Worm (Caenorhabditis elegans) whole organism, L4 larva: ENCODE measurements around the gene cyp-43A1.

Experiments
- D1046.2 ChIP-seq: fragments of 200-800 bp; sonication (Bioruptor generic); IDR thresholded peaks from 2 replicates; pipeline ENCODE4 v1.3.6; 2022; ENCODE audit warnings: missing genetic modification characterization, missing compliant biosample characterization
- F44E2.7 ChIP-seq: fragments of 200-800 bp; sonication (Bioruptor generic); IDR thresholded peaks from 2 replicates; pipeline ENCODE4 v2.1.2; 2022; ENCODE audit warnings: missing genetic modification characterization, missing compliant biosample characterization
- F49E8.2 ChIP-seq: sonication (generic microtip); optimal IDR thresholded peaks from 2 replicates; lab custom pipeline; 2016; ENCODE audit warnings: missing compliant biosample characterization, mild to moderate bottlenecking, missing genetic modification characterization, borderline replicate concordance
- Y5F2A.4 ChIP-seq: fragments of 200-800 bp; sonication (Bioruptor generic); optimal IDR thresholded peaks from 2 replicates; lab custom pipeline; 2018; ENCODE audit warnings: mild to moderate bottlenecking, missing genetic modification characterization, missing compliant biosample characterization
- Y75B8A.6 ChIP-seq: fragments of 200-800 bp; sonication (Bioruptor generic); IDR thresholded peaks from 2 replicates; pipeline ENCODE4 v1.3.6; 2022; ENCODE audit warnings: missing genetic modification reagents, missing genetic modification characterization, missing compliant biosample characterization
- ZK546.5 ChIP-seq, 2 experiments: sonication (generic microtip); optimal IDR thresholded peaks; 2 replicates each; lab custom pipeline; 2017; ENCODE audit warnings: missing biosample characterization in 2 of 2, missing genetic modification characterization in 2 of 2
- arid-1 ChIP-seq: fragments of 200-800 bp; sonication (Bioruptor generic); conservative IDR thresholded peaks from 2 replicates; pipeline ENCODE4 v1.3.6; 2022; ENCODE audit warnings: missing genetic modification reagents, missing genetic modification characterization, missing compliant biosample characterization
- attf-4 ChIP-seq: sonication (generic microtip); optimal IDR thresholded peaks from 3 replicates; lab custom pipeline; 2017; ENCODE audit warnings: missing biosample characterization, missing genetic modification characterization
- ceh-44 ChIP-seq: fragments of 200-800 bp; sonication (Bioruptor generic); IDR thresholded peaks from 2 replicates; pipeline ENCODE4 v1.3.6; 2022; ENCODE audit warnings: missing genetic modification reagents, missing genetic modification characterization, missing compliant biosample characterization
- cey-2 ChIP-seq: sonication (generic microtip); optimal IDR thresholded peaks from 3 replicates; lab custom pipeline; 2017; ENCODE audit warnings: missing genetic modification characterization, mild to moderate bottlenecking, missing compliant biosample characterization, antibody characterized with exemption, borderline replicate concordance; ENCODE audit not compliant: insufficient read depth
- ctbp-1 ChIP-seq: fragments of 200-800 bp; sonication (Bioruptor generic); IDR thresholded peaks from 2 replicates; pipeline ENCODE4 v1.3.6; 2022; ENCODE audit warnings: missing genetic modification reagents, missing genetic modification characterization, missing compliant biosample characterization
- daf-16 ChIP-seq, 3 experiments: sonication (generic microtip); optimal IDR thresholded peaks; 2 replicates each; lab custom pipeline; 2016 to 2017; ENCODE audit warnings: missing genetic modification characterization in 3 of 3, missing genetic modification reagents in 3 of 3, mild to moderate bottlenecking in 2 of 3, missing compliant biosample characterization in 2 of 3, missing biosample characterization in 1 of 3, moderate library complexity in 1 of 3
- daf-19 ChIP-seq: fragments of 200-800 bp; sonication (Bioruptor generic); conservative IDR thresholded peaks from 2 replicates; pipeline ENCODE4 v1.3.6; 2022; ENCODE audit warnings: missing genetic modification characterization, missing compliant biosample characterization
- daf-8 ChIP-seq: fragments of 200-800 bp; sonication (Bioruptor generic); IDR thresholded peaks from 2 replicates; pipeline ENCODE4 v1.3.6; 2022; ENCODE audit warnings: missing genetic modification characterization, missing compliant biosample characterization
- dmd-6 ChIP-seq: fragments of 200-800 bp; sonication (Bioruptor generic); IDR thresholded peaks from 2 replicates; pipeline ENCODE4 v1.3.6; 2022; ENCODE audit warnings: missing genetic modification reagents, missing genetic modification characterization, missing compliant biosample characterization
- dmd-8 ChIP-seq: fragments of 200-800 bp; sonication (Bioruptor generic); IDR thresholded peaks from 2 replicates; pipeline ENCODE4 v1.3.6; 2022; ENCODE audit warnings: missing genetic modification characterization, missing compliant biosample characterization
- dpl-1 ChIP-seq: fragments of 150-350 bp; optimal IDR thresholded peaks from 2 replicates; lab custom pipeline; 2014; ENCODE audit warnings: missing biosample characterization, missing genetic modification reagents, missing genetic modification characterization
- dve-1 ChIP-seq: sonication (generic microtip); optimal IDR thresholded peaks from 2 replicates; lab custom pipeline; 2017; ENCODE audit warnings: antibody characterized with exemption, mild to moderate bottlenecking, missing genetic modification characterization, missing compliant biosample characterization; ENCODE audit not compliant: insufficient read depth
- fkh-10 ChIP-seq: fragments of 150-350 bp; optimal IDR thresholded peaks from 2 replicates; lab custom pipeline; 2014; ENCODE audit warnings: missing biosample characterization, missing genetic modification reagents, missing genetic modification characterization
- jun-1 ChIP-seq: fragments of 150-350 bp; optimal IDR thresholded peaks from 2 replicates; lab custom pipeline; 2014; ENCODE audit warnings: missing biosample characterization, missing genetic modification reagents, missing genetic modification characterization
- lim-7 ChIP-seq: fragments of 200-800 bp; sonication (Bioruptor generic); IDR thresholded peaks from 2 replicates; pipeline ENCODE4 v1.3.6; 2022; ENCODE audit warnings: missing genetic modification characterization, missing compliant biosample characterization
- lin-13 ChIP-seq: fragments of 150-350 bp; optimal IDR thresholded peaks from 2 replicates; lab custom pipeline; 2014; ENCODE audit warnings: missing biosample characterization, missing genetic modification reagents, missing genetic modification characterization
- lin-15B ChIP-seq: fragments of 150-350 bp; sonication (generic microtip); optimal IDR thresholded peaks from 3 replicates; lab custom pipeline; 2014; ENCODE audit warnings: missing biosample characterization, missing genetic modification characterization
- lin-29 ChIP-seq: fragments of 200-800 bp; sonication (Bioruptor generic); IDR thresholded peaks from 2 replicates; pipeline ENCODE4 v1.3.6; 2022; ENCODE audit warnings: missing genetic modification reagents, missing genetic modification characterization, missing compliant biosample characterization
- lin-38 ChIP-seq: fragments of 200-800 bp; sonication (Bioruptor generic); IDR thresholded peaks from 2 replicates; pipeline ENCODE4 v1.3.6; 2022; ENCODE audit warnings: missing genetic modification reagents, missing genetic modification characterization, missing compliant biosample characterization
- lir-3 ChIP-seq: sonication (generic microtip); optimal IDR thresholded peaks from 2 replicates; lab custom pipeline; 2016; ENCODE audit warnings: mild to moderate bottlenecking, missing genetic modification characterization, missing compliant biosample characterization
- madf-9 ChIP-seq: fragments of 200-800 bp; sonication (Bioruptor generic); conservative IDR thresholded peaks from 2 replicates; pipeline ENCODE4 v1.3.6; 2022; ENCODE audit warnings: missing genetic modification reagents, missing genetic modification characterization, missing compliant biosample characterization
- mdl-1 ChIP-seq, 2 experiments: fragments of 150-350 bp in 1 of 2; sonication (generic microtip) in 1 of 2; optimal IDR thresholded peaks; 2 replicates each; lab custom pipeline; 2014 to 2017; ENCODE audit warnings: missing biosample characterization in 2 of 2, missing genetic modification characterization in 2 of 2
- mdt-29 ChIP-seq: fragments of 200-800 bp; sonication (Bioruptor generic); IDR thresholded peaks from 2 replicates; pipeline ENCODE4 v1.3.6; 2022; ENCODE audit warnings: missing genetic modification reagents, missing genetic modification characterization, missing compliant biosample characterization
- mep-1 ChIP-seq: fragments of 150-350 bp; sonication (generic microtip); optimal IDR thresholded peaks from 3 replicates; lab custom pipeline; 2014; ENCODE audit warnings: missing biosample characterization, missing genetic modification characterization
- mxl-2 ChIP-seq: fragments of 200-800 bp; sonication (Bioruptor generic); conservative IDR thresholded peaks from 2 replicates; pipeline ENCODE4 v1.3.6; 2022; ENCODE audit warnings: missing genetic modification reagents, missing genetic modification characterization, missing compliant biosample characterization
- mxl-3 ChIP-seq: fragments of 200-800 bp; sonication (Bioruptor generic); optimal IDR thresholded peaks from 2 replicates; lab custom pipeline; 2018; ENCODE audit warnings: mild to moderate bottlenecking, missing genetic modification characterization, missing compliant biosample characterization
- nhr-10 ChIP-seq: fragments of 150-350 bp; optimal IDR thresholded peaks from 2 replicates; lab custom pipeline; 2014; ENCODE audit warnings: missing biosample characterization, missing genetic modification characterization
- nhr-102 ChIP-seq: sonication (generic microtip); optimal IDR thresholded peaks from 2 replicates; lab custom pipeline; 2016; ENCODE audit warnings: mild to moderate bottlenecking, missing genetic modification characterization, moderate library complexity, missing compliant biosample characterization
- nhr-111 ChIP-seq: fragments of 200-800 bp; sonication (Bioruptor generic); optimal IDR thresholded peaks from 2 replicates; lab custom pipeline; 2018; ENCODE audit warnings: mild to moderate bottlenecking, missing genetic modification characterization, missing compliant biosample characterization
- nhr-41 ChIP-seq: fragments of 200-800 bp; sonication (Bioruptor generic); IDR thresholded peaks from 2 replicates; pipeline ENCODE4 v1.3.6; 2022; ENCODE audit warnings: missing genetic modification reagents, missing genetic modification characterization, missing compliant biosample characterization
- nhr-48 ChIP-seq: sonication (generic microtip); optimal IDR thresholded peaks from 2 replicates; lab custom pipeline; 2016; ENCODE audit warnings: mild to moderate bottlenecking, missing genetic modification characterization, missing compliant biosample characterization
- nhr-76 ChIP-seq: fragments of 150-350 bp; optimal IDR thresholded peaks from 2 replicates; lab custom pipeline; 2014; ENCODE audit warnings: missing biosample characterization, missing genetic modification characterization
- nhr-77 ChIP-seq: fragments of 150-350 bp; optimal IDR thresholded peaks from 2 replicates; lab custom pipeline; 2014; ENCODE audit warnings: missing biosample characterization, missing genetic modification characterization
- rbr-2 ChIP-seq: sonication (generic microtip); optimal IDR thresholded peaks from 2 replicates; lab custom pipeline; 2016; ENCODE audit warnings: missing genotype, missing genetic modification characterization, missing compliant biosample characterization
- set-16 ChIP-seq: fragments of 200-800 bp; sonication (Bioruptor generic); IDR thresholded peaks from 2 replicates; pipeline ENCODE4 v1.3.6; 2022; ENCODE audit warnings: missing genetic modification reagents, missing genetic modification characterization, missing compliant biosample characterization
- snpc-1.2 ChIP-seq: fragments of 200-800 bp; sonication (Bioruptor generic); IDR thresholded peaks from 2 replicates; pipeline ENCODE4 v1.3.6; 2022; ENCODE audit warnings: missing genetic modification reagents, missing genetic modification characterization, missing compliant biosample characterization
- snpc-4 ChIP-seq: fragments of 150-350 bp; optimal IDR thresholded peaks from 2 replicates; lab custom pipeline; 2014; ENCODE audit warnings: missing biosample characterization, missing genetic modification characterization
- spr-1 ChIP-seq: sonication (generic microtip); optimal IDR thresholded peaks from 2 replicates; lab custom pipeline; 2016; ENCODE audit warnings: mild to moderate bottlenecking, missing genetic modification characterization, missing compliant biosample characterization
- tra-1 ChIP-seq: fragments of 200-800 bp; sonication (Bioruptor generic); IDR thresholded peaks from 2 replicates; pipeline ENCODE4 v1.3.6; 2022; ENCODE audit warnings: missing genetic modification reagents, missing genetic modification characterization, missing compliant biosample characterization
- unc-39 ChIP-seq: sonication (generic microtip); optimal IDR thresholded peaks from 2 replicates; lab custom pipeline; 2017; ENCODE audit warnings: missing biosample characterization, missing genetic modification characterization
- vab-7 ChIP-seq: fragments of 200-800 bp; sonication (Bioruptor generic); IDR thresholded peaks from 2 replicates; pipeline ENCODE4 v1.3.6; 2022; ENCODE audit warnings: missing genetic modification reagents, missing genetic modification characterization, missing compliant biosample characterization
- zag-1 ChIP-seq: fragments of 150-350 bp; optimal IDR thresholded peaks from 2 replicates; lab custom pipeline; 2014; ENCODE audit warnings: missing biosample characterization, missing genetic modification characterization
- zip-2 ChIP-seq: fragments of 150-350 bp; optimal IDR thresholded peaks from 2 replicates; lab custom pipeline; 2014; ENCODE audit warnings: missing biosample characterization, missing genetic modification characterization
- ztf-7 ChIP-seq: fragments of 150-350 bp; optimal IDR thresholded peaks from 2 replicates; lab custom pipeline; 2014; ENCODE audit warnings: missing biosample characterization, missing genetic modification characterization

Gene cyp-43A1

DNA sequence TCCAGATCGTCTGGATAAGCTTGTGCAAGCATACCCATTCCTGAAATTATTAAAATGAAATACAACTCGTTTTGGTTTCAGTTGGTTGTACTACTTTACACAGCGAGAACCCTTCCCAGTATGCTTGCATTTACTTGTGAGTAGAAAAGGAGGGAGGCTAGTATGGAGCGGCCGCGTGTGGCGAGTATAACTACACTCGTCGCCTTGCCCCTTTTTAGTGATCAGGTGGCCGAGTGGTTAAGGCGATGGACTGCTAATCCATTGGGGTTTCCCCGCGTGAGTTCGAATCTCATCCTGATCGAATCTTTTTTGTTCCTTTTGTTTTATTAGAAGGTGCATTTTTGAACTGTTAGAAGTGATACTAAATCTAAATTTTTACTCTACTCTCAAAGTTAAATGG, 6.5 kb upstream of the cyp-43A1 start (continued):
- peak; percentile 86; the same call in 1 of the 2 replicates for TF ChIP-seq D1046.2 (GFP tag; lab: Robert Waterston, UW)
- TF ChIP-seq lin-13: no peak
- no peak for TF ChIP-seq mxl-2 (GFP tag; lab: Robert Waterston, UW)
- no peak for TF ChIP-seq snpc-4 (tag; lab: Kevin White, UChicago)
- TF ChIP-seq fkh-10: no peak
- no peak for TF ChIP-seq ZK546.5 (tag; optimal IDR thresholded peaks at IDR 0.05; lab: Kevin White, UChicago)
- no peak for TF ChIP-seq cey-2 (tag; lab: Kevin White, UChicago)
- peak; percentile 92 for TF ChIP-seq tra-1
- TF ChIP-seq dve-1 (tag; lab: Kevin White, UChicago): peak; percentile 42
- peak; percentile 64 for TF ChIP-seq rbr-2 (tag; lab: Kevin White, UChicago)
- no peak for TF ChIP-seq lin-15B (tag; lab: Kevin White, UChicago)
- TF ChIP-seq nhr-76 (tag; lab: Kevin White, UChicago): no peak
- peak; percentile 47 for TF ChIP-seq ztf-7
- TF ChIP-seq attf-4: no peak
- TF ChIP-seq mdt-29: peak; percentile 78
- TF ChIP-seq lin-29: 0 out of 2 replicates have a peak, but pooled peaks have one; percentile 50
- peak; percentile 77 for TF ChIP-seq daf-19 (GFP tag; lab: Robert Waterston, UW)
- peak; percentile 68 for TF ChIP-seq Y5F2A.4 (GFP tag; lab: Kevin White, UChicago)
- peak; percentile 94 for TF ChIP-seq lim-7 (GFP tag; lab: Robert Waterston, UW)
- TF ChIP-seq ctbp-1: peak; percentile 90
- TF ChIP-seq lir-3 (tag; lab: Kevin White, UChicago): peak; percentile 65
- TF ChIP-seq nhr-41: peak; percentile 77; the same call in 1 of the 2 replicates
- TF ChIP-seq nhr-10 (tag; lab: Kevin White, UChicago): no peak
- peak; percentile 84 for TF ChIP-seq madf-9 (GFP tag; lab: Robert Waterston, UW)
- no peak for TF ChIP-seq F49E8.2 (tag; lab: Kevin White, UChicago)
- 0 out of 2 replicates have a peak, but pooled peaks have one; percentile 19 for TF ChIP-seq Y75B8A.6 (GFP tag; lab: Robert Waterston, UW)
- peak; percentile 93 for TF ChIP-seq arid-1 (GFP tag; lab: Robert Waterston, UW)
- peak; percentile 62 for TF ChIP-seq nhr-102 (tag; lab: Kevin White, UChicago)
- TF ChIP-seq unc-39 (tag; lab: Kevin White, UChicago): no peak
- no peak; the same call in 1 of the 2 replicates for TF ChIP-seq set-16 (GFP tag; lab: Robert Waterston, UW)
- TF ChIP-seq zip-2 (tag; lab: Kevin White, UChicago): no peak
- TF ChIP-seq ceh-44: peak; percentile 69; the same call in 1 of the 2 replicates
- peak in 1 of 2 experiments; percentile 3 for TF ChIP-seq mdl-1 (tag; optimal IDR thresholded peaks at IDR 0.05; lab: Kevin White, UChicago)
- peak; percentile 61 for TF ChIP-seq spr-1 (tag; lab: Kevin White, UChicago)
- peak; percentile 36 to 83 for TF ChIP-seq daf-16 (GFP tag; optimal IDR thresholded peaks at IDR 0.05; lab: Kevin White, UChicago)
- TF ChIP-seq daf-16 (tag; optimal IDR thresholded peaks at IDR 0.05; lab: Kevin White, UChicago): peak; percentile 44

- TF ChIP-seq nhr-41 (no peak), zag-1 (no peak), dpl-1 (GFP tag; lab: Kevin White, UChicago) (no peak), dmd-8 (GFP tag; lab: Robert Waterston, UW) (no peak), tra-1 (peak; percentile 28; the same call in 1 of the 2 replicates), vab-7 (GFP tag; lab: Robert Waterston, UW) (peak; percentile 49; the same call in 1 of the 2 replicates), nhr-48 (tag; lab: Kevin White, UChicago) (no peak), dmd-6 (GFP tag; lab: Robert Waterston, UW) (0 out of 2 replicates have a peak, but pooled peaks have one; percentile 20), nhr-111 (no peak), snpc-1.2 (GFP tag; lab: Robert Waterston, UW) (peak; percentile 67), nhr-10 (tag; lab: Kevin White, UChicago) (no peak), lin-38 (peak; percentile 59), mxl-3 (GFP tag; lab: Kevin White, UChicago) (no peak), Y5F2A.4 (GFP tag; lab: Kevin White, UChicago) (no peak), nhr-77 (no peak), daf-8 (GFP tag; lab: Robert Waterston, UW) (no peak), mep-1 (tag; lab: Kevin White, UChicago) (no peak), F44E2.7 (GFP tag; lab: Robert Waterston, UW) (0 out of 2 replicates have a peak, but pooled peaks have one; percentile 53), F49E8.2 (tag; lab: Kevin White, UChicago) (no peak), nhr-102 (tag; lab: Kevin White, UChicago) (no peak), ctbp-1 (no peak), jun-1 (tag; lab: Kevin White, UChicago) (no peak), ZK546.5 (tag; optimal IDR thresholded peaks at IDR 0.05; lab: Kevin White, UChicago) (no peak)
Observed at ce11 chrX:5709205-5709604, 5.1 kb upstream of the cyp-43A1 start.
